Worm (Caenorhabditis elegans): ENCODE results near the gene wht-5.

The wht-5 gene

DNA sequence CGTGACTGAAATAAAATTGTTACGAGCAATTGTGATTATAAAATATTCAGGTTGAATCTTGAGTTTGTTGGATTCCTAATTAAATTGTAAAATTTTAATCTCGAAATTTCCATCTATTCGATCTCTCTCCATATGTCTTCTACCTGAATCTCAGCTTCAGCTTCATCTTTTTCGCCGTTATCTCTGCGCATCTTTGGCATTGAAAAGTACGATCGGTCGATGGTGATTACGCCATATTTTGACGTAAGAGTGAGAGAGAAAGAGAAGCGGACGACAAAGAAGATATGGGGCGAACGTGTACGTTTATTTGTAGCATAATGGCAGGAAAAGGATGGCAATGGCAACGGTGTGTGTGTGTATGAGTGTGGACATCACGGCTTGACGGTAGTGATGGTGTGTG, 29.2 kb downstream of the wht-5 start (continued):
- TF ChIP-seq arid-1 (GFP tag; conservative IDR thresholded peaks at IDR 0.05) (no peak), mxl-3 (GFP tag; optimal IDR thresholded peaks at IDR 0.05) (peak; percentile 65), hlh-11 (tag; optimal IDR thresholded peaks at IDR 0.05) (peak; percentile 46), egl-43 (GFP tag; IDR thresholded peaks at IDR 0.05) (no peak), ceh-82 (tag; optimal IDR thresholded peaks at IDR 0.05) (no peak), madf-9 (GFP tag; conservative IDR thresholded peaks at IDR 0.05) (no peak)

DNA sequence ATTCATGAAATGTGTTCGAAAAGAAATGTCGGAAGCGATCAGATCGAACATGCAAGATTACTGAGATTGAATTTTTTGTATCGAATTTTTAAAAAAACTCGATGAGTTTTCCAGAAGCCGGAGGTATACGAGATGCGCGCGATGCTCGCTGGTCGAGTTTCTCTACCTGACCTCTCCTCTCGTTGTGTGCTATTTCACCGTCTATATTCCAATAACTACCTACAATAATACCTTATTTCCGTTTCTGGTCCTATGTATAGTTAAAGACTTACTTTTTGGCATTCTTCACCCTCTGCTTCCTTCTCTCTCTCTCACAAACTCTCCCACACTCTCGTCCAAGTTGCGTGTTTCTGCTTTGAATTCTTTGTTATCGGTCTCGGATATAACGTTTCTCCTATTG, 34.0 kb downstream of the wht-5 start:
- 0 out of 2 replicates have a peak, but pooled peaks have one; percentile 17 for TF ChIP-seq Y48G9A.11 (GFP tag; IDR thresholded peaks at IDR 0.05)
- no peak for TF ChIP-seq ZK546.5 (tag; optimal IDR thresholded peaks at IDR 0.05)
- no peak for TF ChIP-seq lsy-2 (tag; optimal IDR thresholded peaks at IDR 0.05)
- TF ChIP-seq madf-5 (GFP tag; IDR thresholded peaks at IDR 0.05), result 0 out of 4 replicates have a peak, but pooled peaks of 1 of the 2 experiments have one; percentile 7
- peak; percentile 9; the same call in 1 of the 2 replicates for TF ChIP-seq lin-38 (GFP tag; IDR thresholded peaks at IDR 0.05)

DNA sequence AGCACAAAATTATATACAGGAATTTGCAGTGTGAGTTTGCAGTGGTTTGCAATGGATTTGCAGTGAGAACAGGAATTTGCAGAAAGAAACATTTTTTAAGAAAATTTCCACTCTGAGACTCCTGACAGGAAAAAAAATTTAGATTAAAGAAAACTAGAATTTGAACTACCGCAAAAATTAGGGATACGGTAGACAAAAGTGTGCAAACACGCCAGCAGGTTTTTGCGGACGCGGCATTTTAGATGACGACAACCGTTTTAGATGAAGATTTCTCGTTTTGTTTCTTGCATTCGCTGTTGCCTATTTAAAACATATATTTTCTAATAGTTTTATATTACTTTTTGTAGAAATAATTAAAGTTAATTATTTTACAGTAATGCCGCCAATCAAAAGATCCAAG, 34.5 kb downstream of the wht-5 start, which contains the start of gene wdr-46:
wdr-46 (plus strand) TSS at position 375 of the 400 bp plus-strand sequence.
- no peak for TF ChIP-seq dmd-9 (GFP tag; IDR thresholded peaks at IDR 0.05)
- TF ChIP-seq ceh-62 (tag; optimal IDR thresholded peaks at IDR 0.05), result no peak
- peak; percentile 15 for TF ChIP-seq nhr-25 (tag; optimal IDR thresholded peaks at IDR 0.05; ENCODE audit: borderline replicate concordance, insufficient read depth)
- no peak for TF ChIP-seq lin-39 (tag; optimal IDR thresholded peaks at IDR 0.05)
- no peak for TF ChIP-seq daf-12 (tag; optimal IDR thresholded peaks at IDR 0.05)
- TF ChIP-seq ceh-32 (tag; optimal IDR thresholded peaks at IDR 0.05; ENCODE audit: poor library complexity), result no peak
- TF ChIP-seq mxl-3 (GFP tag; optimal IDR thresholded peaks at IDR 0.05), result no peak
- peak; percentile 80 for TF ChIP-seq T26A8.4 (GFP tag; IDR thresholded peaks at IDR 0.05)
- TF ChIP-seq nhr-77 (tag; optimal IDR thresholded peaks at IDR 0.05), result peak; percentile 73
- peak; percentile 30; the same call in 1 of the 2 replicates for TF ChIP-seq ceh-20 (GFP tag; IDR thresholded peaks at IDR 0.05)
- 0 out of 2 replicates have a peak, but pooled peaks have one; percentile 21 for TF ChIP-seq Y48G9A.11 (GFP tag; IDR thresholded peaks at IDR 0.05)
- TF ChIP-seq ctbp-1 (GFP tag; IDR thresholded peaks at IDR 0.05), result 0 out of 2 replicates have a peak, but pooled peaks have one; percentile 7
- peak; percentile 47 for TF ChIP-seq nhr-6 (tag; optimal IDR thresholded peaks at IDR 0.05)
- TF ChIP-seq fkh-10 (GFP tag; optimal IDR thresholded peaks at IDR 0.05), result no peak
- peak; percentile 40 for TF ChIP-seq spr-1 (tag; optimal IDR thresholded peaks at IDR 0.05)
- no peak for TF ChIP-seq egl-43 (GFP tag; IDR thresholded peaks at IDR 0.05)
- no peak for TF ChIP-seq set-16 (GFP tag; IDR thresholded peaks at IDR 0.05)
- peak; percentile 88 for TF ChIP-seq mep-1 (tag; optimal IDR thresholded peaks at IDR 0.05)
- no peak for TF ChIP-seq daf-16 (GFP tag; optimal IDR thresholded peaks at IDR 0.05)
- TF ChIP-seq daf-16 (tag; optimal IDR thresholded peaks at IDR 0.05), result peak; percentile 27
- TF ChIP-seq F26F4.8 (GFP tag; conservative IDR thresholded peaks at IDR 0.05), result no peak
- peak; percentile 39 for TF ChIP-seq ama-1 (optimal IDR thresholded peaks at IDR 0.05)
- TF ChIP-seq F10B5.3 (tag; optimal IDR thresholded peaks at IDR 0.05), result no peak
- 0 out of 2 replicates have a peak, but pooled peaks have one; percentile 9 for TF ChIP-seq tra-1 (GFP tag; IDR thresholded peaks at IDR 0.05)
- TF ChIP-seq Y5F2A.4 (GFP tag; optimal IDR thresholded peaks at IDR 0.05), result peak; percentile 6
- no peak for TF ChIP-seq zag-1 (tag; optimal IDR thresholded peaks at IDR 0.05)
- TF ChIP-seq ceh-44 (GFP tag; IDR thresholded peaks at IDR 0.05), result no peak
- peak; percentile 2 for TF ChIP-seq F49E8.2 (tag; optimal IDR thresholded peaks at IDR 0.05; ENCODE audit: borderline replicate concordance)
- TF ChIP-seq dmd-6 (GFP tag; IDR thresholded peaks at IDR 0.05), result peak; percentile 54
- no peak; the same call in 1 of the 2 replicates for TF ChIP-seq pha-4 (GFP tag; IDR thresholded peaks at IDR 0.05)
- TF ChIP-seq pha-4 (tag; optimal IDR thresholded peaks at IDR 0.05), result peak; percentile 63
- TF ChIP-seq D1046.2 (GFP tag; IDR thresholded peaks at IDR 0.05), result no peak
- no peak; the same call in 1 of the 2 replicates for TF ChIP-seq lin-38 (GFP tag; IDR thresholded peaks at IDR 0.05)
- TF ChIP-seq nhr-102 (tag; optimal IDR thresholded peaks at IDR 0.05), result peak; percentile 78
- peak; percentile 43; the same call in 1 of the 2 replicates for TF ChIP-seq lin-29 (GFP tag; IDR thresholded peaks at IDR 0.05)
- no peak for TF ChIP-seq attf-4 (tag; optimal IDR thresholded peaks at IDR 0.05)
- TF ChIP-seq zfp-3 (GFP tag; conservative IDR thresholded peaks at IDR 0.05), result peak; percentile 63; the same call in 1 of the 2 replicates
- peak; percentile 47 for TF ChIP-seq F37D6.2 (tag; optimal IDR thresholded peaks at IDR 0.05)
- peak; percentile 98 to 100 for TF ChIP-seq lsy-2 (tag; optimal IDR thresholded peaks at IDR 0.05)
- TF ChIP-seq ztf-11 (tag; optimal IDR thresholded peaks at IDR 0.05), result no peak
- peak in 1 of 2 experiments; percentile 56 for TF ChIP-seq hif-1 (tag; optimal IDR thresholded peaks at IDR 0.05)

Data from whole organism, L4 larva.